Fruit fly (Drosophila melanogaster) whole organism: ENCODE data around the gene bun.

Source experiments
- CG8478 ChIP-seq: fragments of >200 bp; optimal IDR thresholded peaks from 2 replicates; lab custom pipeline; 2018; ENCODE audit warnings: inconsistent platforms
- Dll ChIP-seq: fragments of >200 bp; optimal IDR thresholded peaks from 2 replicates; lab custom pipeline; 2017
- EcR ChIP-seq, 2 experiments: fragments of >200 bp; optimal IDR thresholded peaks; 2 replicates each; lab custom pipeline; 2017; ENCODE audit warnings: missing biosample characterization in 2 of 2, missing genetic modification characterization in 2 of 2, missing genetic modification reagents in 2 of 2
- pan ChIP-seq: fragments of >200 bp; optimal IDR thresholded peaks from 2 replicates; lab custom pipeline; 2017
- psq ChIP-seq: fragments of >200 bp; optimal IDR thresholded peaks from 2 replicates; lab custom pipeline; 2017
- usp ChIP-seq: fragments of >200 bp; optimal IDR thresholded peaks from 2 replicates; lab custom pipeline; 2017; ENCODE audit warnings: missing biosample characterization, missing genetic modification characterization, mixed read lengths

The bun gene

DNA sequence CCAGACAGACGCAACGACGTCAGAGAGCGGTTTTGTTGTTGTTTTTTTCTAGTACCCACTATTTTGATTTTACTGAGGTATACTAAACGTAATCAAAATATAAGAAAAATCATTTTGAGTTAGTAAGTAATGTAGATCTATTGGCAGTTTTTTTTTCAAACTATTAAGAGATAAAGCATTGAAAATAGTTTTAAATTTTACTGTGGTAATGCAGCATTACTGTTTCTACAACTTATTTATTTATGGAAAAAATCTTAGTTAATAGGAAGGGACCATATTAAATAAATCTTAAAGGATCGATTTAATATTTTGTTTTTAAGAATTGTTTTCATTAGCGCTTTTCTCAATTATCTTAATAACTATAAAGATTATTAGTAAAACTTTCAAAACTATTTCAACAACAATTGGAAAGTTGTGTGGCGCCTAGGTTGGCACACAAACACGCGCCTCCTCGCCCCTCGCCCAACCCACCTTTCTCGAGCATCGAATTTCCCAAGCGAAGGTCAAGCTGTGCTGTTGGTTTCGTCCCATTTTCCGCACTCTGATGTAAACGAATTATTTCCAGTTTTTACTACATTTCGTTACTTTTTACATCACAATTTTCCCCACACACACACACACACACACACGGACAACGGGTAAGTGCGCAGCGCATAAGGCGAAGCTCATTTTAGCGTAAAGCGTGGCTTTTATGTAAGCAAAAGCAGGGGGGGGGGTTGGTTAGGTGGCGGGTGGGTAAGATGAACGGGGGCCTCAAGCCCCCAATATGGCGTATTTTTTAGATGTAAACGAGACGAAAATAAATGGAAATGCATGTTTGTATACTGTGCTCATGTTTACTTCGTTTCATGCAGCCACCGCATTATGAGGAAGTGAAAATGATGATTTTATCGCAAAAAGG is 16.2 kb downstream of the bun start:
- no peak for TF ChIP-seq usp (GFP tag; lab: Kevin White, UChicago)
- no peak for TF ChIP-seq CG8478 (lab: Kevin White, UChicago)
- TF ChIP-seq Dll (lab: Kevin White, UChicago), result no peak
- no peak for TF ChIP-seq pan (lab: Kevin White, UChicago)
- TF ChIP-seq psq (lab: Kevin White, UChicago), result no peak
- no peak for TF ChIP-seq EcR (GFP tag; optimal IDR thresholded peaks at IDR 0.05; lab: Kevin White, UChicago)

DNA sequence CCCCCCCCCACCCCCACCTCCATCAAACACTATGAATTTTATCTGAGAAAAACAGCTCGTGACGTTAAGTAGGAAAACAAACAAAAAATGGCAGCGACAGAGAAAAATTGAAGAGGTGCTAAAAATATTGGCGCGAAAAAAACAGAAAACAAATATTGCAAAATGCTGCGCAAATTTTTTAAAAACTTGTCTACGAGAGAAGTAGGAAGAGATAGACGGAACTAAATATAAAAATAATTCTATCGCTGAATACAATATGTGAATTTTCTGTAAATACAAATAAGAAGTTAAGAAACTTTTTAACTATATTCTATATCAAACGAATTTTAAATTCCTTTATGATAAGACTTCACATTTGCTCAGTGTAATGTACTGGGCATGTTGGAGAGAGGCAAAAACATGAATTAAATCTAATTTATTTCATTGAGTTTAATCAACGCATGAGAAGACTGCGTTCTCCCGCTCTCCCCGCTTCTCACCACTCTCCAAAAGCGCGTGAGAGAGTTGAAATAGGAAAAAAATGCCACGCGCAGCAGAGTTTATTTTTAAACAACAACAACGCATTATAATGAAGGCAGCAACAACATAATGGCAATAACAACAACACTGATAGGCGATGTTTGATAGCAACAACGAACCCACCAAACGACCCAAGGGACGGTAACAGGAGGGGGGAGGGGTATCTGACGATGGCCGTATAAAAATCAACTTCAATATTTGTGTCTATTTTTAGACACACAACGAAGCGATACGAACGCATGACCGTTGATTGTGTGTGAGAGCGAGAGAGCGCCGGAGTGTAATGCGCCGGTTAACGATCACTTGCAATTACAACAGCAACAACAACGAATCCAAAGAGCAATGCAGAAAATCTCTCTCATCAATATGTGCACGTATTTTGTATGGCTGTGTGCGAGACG is 17.1 kb downstream of the bun start:
- no peak for TF ChIP-seq usp (GFP tag; lab: Kevin White, UChicago)
- TF ChIP-seq psq (lab: Kevin White, UChicago), result no peak
- no peak for TF ChIP-seq CG8478 (lab: Kevin White, UChicago)

DNA sequence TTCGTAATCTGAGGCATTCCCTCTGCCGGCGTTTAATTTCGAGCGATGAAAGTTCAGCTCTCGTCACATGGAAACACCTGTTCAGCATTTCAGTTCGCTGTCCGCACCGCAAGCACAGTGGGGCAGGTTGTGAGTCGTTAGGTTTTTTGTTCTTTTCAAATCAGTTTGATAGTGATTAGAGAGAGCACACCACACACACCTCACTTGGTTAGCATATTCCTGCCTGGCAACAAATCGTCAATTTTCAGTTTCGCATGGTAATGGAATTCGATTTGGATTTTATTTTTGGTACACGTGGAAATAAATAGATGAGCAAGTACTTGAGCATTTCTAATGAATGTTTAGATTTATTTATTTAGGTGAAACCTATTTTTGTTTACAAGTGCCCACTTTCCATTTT is 18.0 kb downstream of the bun start:
- TF ChIP-seq psq (lab: Kevin White, UChicago), result no peak
- no peak for TF ChIP-seq CG8478 (lab: Kevin White, UChicago)
- no peak for TF ChIP-seq pan (lab: Kevin White, UChicago)
- TF ChIP-seq Dll (lab: Kevin White, UChicago), result no peak
- no peak for TF ChIP-seq usp (GFP tag; lab: Kevin White, UChicago)
- TF ChIP-seq EcR (GFP tag; optimal IDR thresholded peaks at IDR 0.05; lab: Kevin White, UChicago), result no peak

DNA sequence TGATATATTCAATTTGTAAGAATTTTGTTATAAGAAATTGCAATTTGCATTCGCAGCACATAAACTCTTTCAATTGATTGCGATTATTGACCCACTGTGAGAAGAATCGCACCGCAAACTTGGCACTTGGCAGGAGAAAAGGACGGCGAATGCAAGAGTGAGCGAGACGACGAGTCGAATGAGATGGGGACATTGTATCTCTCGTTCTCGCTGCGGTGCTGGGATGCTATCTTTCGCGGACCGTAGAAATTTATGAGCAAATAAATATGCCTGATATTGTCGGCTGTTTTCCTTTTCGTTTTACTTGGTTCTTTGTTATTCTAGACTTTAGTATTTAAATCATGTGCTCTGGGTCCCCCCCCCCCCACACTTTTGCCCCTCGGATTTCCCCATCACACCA is 18.8 kb downstream of the bun start:
- TF ChIP-seq EcR (GFP tag; optimal IDR thresholded peaks at IDR 0.05; lab: Kevin White, UChicago) (peak in 1 of 2 experiments; percentile 17), CG8478 (lab: Kevin White, UChicago) (peak; percentile 23), usp (GFP tag; lab: Kevin White, UChicago) (no peak)

DNA sequence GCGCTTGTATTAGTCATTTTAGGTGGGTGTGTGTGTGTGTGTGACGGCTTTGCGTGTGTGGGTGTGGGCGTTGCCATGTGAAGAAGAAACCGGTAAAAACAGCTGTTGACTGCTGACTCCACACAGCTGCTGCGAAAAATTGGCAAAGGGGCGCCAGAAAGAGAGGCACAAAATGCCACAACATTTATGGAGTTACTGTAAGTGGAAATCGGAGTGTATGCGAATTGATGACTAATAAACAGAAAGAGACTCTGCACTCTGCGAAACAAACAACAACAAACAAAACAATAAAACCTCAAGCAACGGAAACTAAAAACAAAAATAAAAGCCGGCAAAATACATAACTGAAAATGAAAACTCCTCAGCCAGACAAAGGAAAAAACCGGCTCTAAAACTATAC is 22.3 kb downstream of the bun start:
- TF ChIP-seq Dll (lab: Kevin White, UChicago), result no peak
- TF ChIP-seq usp (GFP tag; lab: Kevin White, UChicago), result no peak
- no peak for TF ChIP-seq pan (lab: Kevin White, UChicago)
- no peak for TF ChIP-seq EcR (GFP tag; optimal IDR thresholded peaks at IDR 0.05; lab: Kevin White, UChicago)
- TF ChIP-seq psq (lab: Kevin White, UChicago), result no peak

DNA sequence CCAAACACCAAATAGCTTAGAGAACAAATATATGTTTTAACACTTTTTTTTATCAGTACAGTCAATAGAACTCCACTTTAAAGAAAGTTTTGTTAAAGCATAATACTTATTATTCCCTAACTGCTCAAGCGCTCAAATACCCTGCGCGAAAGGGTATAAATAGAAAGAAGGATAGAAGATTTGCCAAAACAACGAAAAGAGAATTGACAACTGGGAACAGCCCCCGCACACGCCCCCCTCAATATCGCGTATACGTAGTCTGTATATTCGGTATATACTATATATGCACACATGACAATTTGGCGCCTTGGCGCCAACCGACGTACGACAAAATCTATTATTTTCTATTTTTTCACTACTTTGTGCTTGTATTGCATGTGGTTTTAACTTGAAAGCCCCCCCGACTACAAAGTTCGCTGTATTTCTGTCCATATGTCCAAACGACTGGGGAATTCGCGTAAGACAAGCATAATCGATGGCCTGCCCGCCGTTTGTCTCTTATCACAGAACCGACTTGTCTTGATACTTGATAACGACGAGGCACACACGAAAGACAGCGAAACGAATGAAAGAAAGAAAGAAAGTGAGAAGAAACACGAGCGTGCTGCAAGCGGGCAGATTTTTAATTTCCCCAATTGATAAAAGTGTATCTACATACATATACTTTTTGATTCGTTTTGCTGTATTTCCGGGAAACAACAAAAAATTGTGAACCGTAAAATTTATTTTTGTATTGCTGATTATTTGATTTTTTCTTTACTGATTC is 24.7 kb downstream of the bun start:
- no peak for TF ChIP-seq psq (lab: Kevin White, UChicago)
- no peak for TF ChIP-seq EcR (GFP tag; optimal IDR thresholded peaks at IDR 0.05; lab: Kevin White, UChicago)
- TF ChIP-seq pan (lab: Kevin White, UChicago), result no peak
- TF ChIP-seq usp (GFP tag; lab: Kevin White, UChicago), result no peak
- no peak for TF ChIP-seq CG8478 (lab: Kevin White, UChicago)
- TF ChIP-seq Dll (lab: Kevin White, UChicago), result no peak

DNA sequence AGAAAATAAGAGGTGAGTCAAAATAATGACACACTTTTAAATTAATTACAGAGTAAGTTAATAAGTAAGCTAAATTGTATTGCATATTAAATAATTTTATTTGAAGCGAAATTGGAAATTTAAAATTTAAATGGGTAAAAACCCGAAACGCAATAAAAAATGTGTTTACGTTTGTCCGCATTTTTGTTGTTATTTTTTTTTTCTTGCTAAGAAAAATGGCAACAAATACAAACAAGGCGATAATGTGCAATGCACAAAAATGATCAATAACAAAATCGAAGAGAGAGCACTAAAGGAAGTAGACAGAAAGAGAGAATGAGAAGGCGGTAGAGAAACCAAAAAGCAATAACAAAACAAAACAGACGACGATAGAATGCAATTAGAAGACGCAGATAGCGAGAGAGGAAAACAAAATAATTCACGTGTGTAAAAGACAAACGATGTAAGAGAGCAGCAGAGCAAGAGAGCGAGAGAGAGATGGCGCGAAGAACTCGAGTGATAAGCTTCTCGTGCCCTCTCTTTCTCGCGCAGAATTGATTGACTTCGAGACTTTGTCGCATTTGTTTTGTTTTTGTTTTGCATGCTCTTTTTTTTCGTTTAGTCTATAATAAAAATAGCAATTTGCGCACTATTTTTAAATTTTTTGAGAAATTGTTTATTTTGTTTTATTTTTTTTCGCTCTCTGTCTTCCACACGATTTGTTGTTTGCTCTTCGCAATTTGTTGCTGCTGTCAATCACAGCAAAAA is 25.5 kb downstream of the bun start:
- TF ChIP-seq psq (lab: Kevin White, UChicago) (no peak), CG8478 (lab: Kevin White, UChicago) (no peak), usp (GFP tag; lab: Kevin White, UChicago) (no peak), EcR (GFP tag; optimal IDR thresholded peaks at IDR 0.05; lab: Kevin White, UChicago) (no peak), pan (lab: Kevin White, UChicago) (no peak), Dll (lab: Kevin White, UChicago) (no peak)

DNA sequence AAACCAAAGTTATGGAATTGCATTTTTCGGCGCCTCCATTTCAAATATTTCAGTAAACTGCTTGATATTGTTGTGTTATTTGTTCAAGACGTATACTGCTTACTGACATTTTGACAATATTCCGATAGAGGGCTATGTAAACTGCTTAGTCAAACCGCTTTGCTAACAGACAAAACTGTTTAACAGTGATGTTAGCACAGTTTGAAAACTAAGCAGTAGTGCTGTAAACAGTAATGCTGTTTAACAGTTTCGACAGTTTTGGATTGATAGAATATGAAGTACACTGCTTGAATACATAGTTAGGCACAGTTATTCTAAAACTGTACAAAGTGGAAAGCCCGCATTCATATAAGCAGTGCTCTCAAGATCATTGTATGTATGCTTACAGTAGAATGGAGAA is 26.2 kb downstream of the bun start:
- TF ChIP-seq pan (lab: Kevin White, UChicago) (no peak), EcR (GFP tag; optimal IDR thresholded peaks at IDR 0.05; lab: Kevin White, UChicago) (no peak), psq (lab: Kevin White, UChicago) (no peak), CG8478 (lab: Kevin White, UChicago) (no peak)

DNA sequence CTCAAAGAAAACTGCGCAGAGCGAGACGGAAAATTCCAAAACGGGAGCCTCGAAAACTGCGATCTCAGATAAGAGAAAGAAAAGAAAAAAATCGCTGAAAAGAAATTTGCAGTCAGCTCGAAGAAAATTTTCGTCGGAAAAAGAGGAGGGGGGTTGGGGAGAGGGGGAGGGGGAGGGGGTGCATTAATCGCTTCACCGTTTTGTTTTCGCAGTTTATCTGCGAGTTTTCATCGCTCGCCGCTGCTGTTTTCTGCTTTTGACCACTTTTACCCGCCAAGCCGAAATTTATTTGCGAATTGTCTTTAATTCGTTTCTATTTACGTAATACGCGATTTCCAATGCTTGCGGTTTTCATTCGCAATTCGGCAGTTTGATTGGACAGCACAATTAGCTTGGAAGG is 27.2 kb downstream of the bun start:
- no peak for TF ChIP-seq psq (lab: Kevin White, UChicago)
- TF ChIP-seq usp (GFP tag; lab: Kevin White, UChicago), result no peak
- no peak for TF ChIP-seq CG8478 (lab: Kevin White, UChicago)
- no peak for TF ChIP-seq Dll (lab: Kevin White, UChicago)
- TF ChIP-seq pan (lab: Kevin White, UChicago), result no peak
- no peak for TF ChIP-seq EcR (GFP tag; optimal IDR thresholded peaks at IDR 0.05; lab: Kevin White, UChicago)

DNA sequence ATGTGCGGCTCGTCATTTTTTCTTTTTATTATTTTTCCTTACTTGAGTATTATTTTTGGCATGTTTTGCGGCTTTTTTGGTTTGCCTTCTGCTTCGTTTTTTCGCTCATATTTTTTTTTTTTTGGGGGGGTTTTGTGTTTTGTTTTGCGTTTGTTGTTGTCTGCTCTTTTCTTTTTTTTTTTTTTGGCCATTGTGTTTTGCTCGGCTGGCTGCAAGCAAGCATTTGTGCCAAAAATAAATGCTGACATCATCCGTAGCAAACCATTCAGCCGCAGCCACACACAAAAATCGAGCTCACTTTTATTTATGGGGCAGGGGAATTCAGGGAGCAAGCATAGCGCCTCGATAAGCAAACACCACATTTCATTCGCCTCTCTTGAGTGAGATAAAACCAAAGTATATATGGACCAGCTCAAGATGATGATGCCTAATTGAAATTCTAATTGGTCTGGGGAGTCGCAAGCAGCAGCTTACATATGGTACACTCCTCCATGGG is 32.5 kb downstream of the bun start:
- TF ChIP-seq CG8478 (lab: Kevin White, UChicago) (no peak), Dll (lab: Kevin White, UChicago) (no peak), psq (lab: Kevin White, UChicago) (no peak), pan (lab: Kevin White, UChicago) (no peak)
